Worm (Caenorhabditis elegans) whole organism, L4 larva: ENCODE measurements around the gene wrt-5.

ENCODE experiments used
- R02D3.7 ChIP-seq: fragments of 150-350 bp; sonication (generic microtip); optimal IDR thresholded peaks from 3 replicates; lab custom pipeline; 2014; ENCODE audit warnings: missing biosample characterization, missing genetic modification characterization
- T20F7.1 ChIP-seq: fragments of 200-800 bp; sonication (Bioruptor generic); optimal IDR thresholded peaks from 2 replicates; lab custom pipeline; 2018; ENCODE audit warnings: mild to moderate bottlenecking, missing genetic modification characterization, missing compliant biosample characterization
- fos-1 ChIP-seq: fragments of 150-350 bp; optimal IDR thresholded peaks from 2 replicates; lab custom pipeline; 2014; ENCODE audit warnings: missing biosample characterization, missing genetic modification characterization
- unc-39 ChIP-seq: sonication (generic microtip); optimal IDR thresholded peaks from 2 replicates; lab custom pipeline; 2017; ENCODE audit warnings: missing biosample characterization, missing genetic modification characterization

- TF ChIP-seq fos-1 (tag; lab: Kevin White, UChicago) (no peak), R02D3.7 (tag; lab: Kevin White, UChicago) (no peak), T20F7.1 (GFP tag; lab: Kevin White, UChicago) (no peak), unc-39 (no peak)
These were observed 2.0 kb upstream of the wrt-5 start for ce11 chrIV:4053405-4053804.
